Fruit fly (Drosophila melanogaster): ENCODE results near the gene CG17328.

DNA sequence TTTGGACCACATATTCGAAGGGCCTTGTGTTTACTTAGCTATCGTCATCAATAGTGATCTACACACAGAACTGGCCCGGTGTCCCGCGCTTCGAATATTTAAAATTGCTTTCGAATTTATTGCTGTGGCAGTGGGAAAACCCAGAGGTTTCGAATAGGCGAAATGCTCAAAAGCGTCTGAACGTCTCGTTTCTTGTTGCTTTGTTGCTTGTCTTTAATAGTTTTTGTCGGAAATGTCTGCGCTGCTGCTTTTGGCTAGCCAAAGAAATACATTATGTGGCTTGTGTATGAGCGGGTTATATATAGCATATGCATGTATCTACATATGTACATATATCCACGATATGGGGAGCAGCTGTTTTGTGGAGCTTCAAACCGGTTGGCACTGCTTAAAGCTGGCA, 21.5 kb downstream of the CG17328 start:
- TF ChIP-seq insv (optimal IDR thresholded peaks at IDR 0.05) (no peak), Sin3A (optimal IDR thresholded peaks at IDR 0.05) (no peak), h (optimal IDR thresholded peaks at IDR 0.05) (no peak), ttk (optimal IDR thresholded peaks at IDR 0.05) (no peak), psq (optimal IDR thresholded peaks at IDR 0.05) (no peak), Myc (optimal IDR thresholded peaks at IDR 0.05) (no peak)

All from Kc167 (cell line).